Fruit fly (Drosophila melanogaster) whole organism, pupa: ENCODE results near the gene Idh3b.

ENCODE experiments used
- CG12605 ChIP-seq: fragments of 200-800 bp; sonication (Bioruptor generic); IDR thresholded peaks from 2 replicates; pipeline ENCODE4 v1.3.6; 2022; ENCODE audit warnings: missing biosample characterization, missing genetic modification characterization
- CG14655 ChIP-seq: fragments of 200-800 bp; sonication (Bioruptor generic); optimal IDR thresholded peaks from 3 replicates; lab custom pipeline; 2017; ENCODE audit warnings: mild to moderate bottlenecking, missing biosample characterization, missing genetic modification reagents, missing genetic modification characterization
- CG34367 ChIP-seq: fragments of 200-800 bp; sonication (Bioruptor generic); optimal IDR thresholded peaks from 2 replicates; lab custom pipeline; 2018; ENCODE audit warnings: missing biosample characterization, mild to moderate bottlenecking, missing genetic modification characterization
- D1 ChIP-seq: fragments of 200-800 bp; sonication (Bioruptor generic); optimal IDR thresholded peaks from 2 replicates; lab custom pipeline; 2018; ENCODE audit warnings: missing biosample characterization, mild to moderate bottlenecking, missing genetic modification characterization, moderate library complexity
- Snoo ChIP-seq: fragments of 200-800 bp; sonication (Bioruptor generic); optimal IDR thresholded peaks from 3 replicates; lab custom pipeline; 2017; ENCODE audit warnings: missing biosample characterization, mild to moderate bottlenecking, missing genetic modification characterization, inconsistent platforms

Gene Idh3b

dm6 chr3R:21967840-21968239, 51.3 kb downstream of the Idh3b start:
- no peak for TF ChIP-seq Snoo
- TF ChIP-seq CG12605 (GFP tag; lab: Robert Waterston, UW): peak; percentile 61
- TF ChIP-seq CG14655 (GFP tag; lab: Kevin White, UChicago): no peak
- TF ChIP-seq D1: no peak
- no peak for TF ChIP-seq CG34367 (tag; lab: Kevin White, UChicago)
